Fruit fly (Drosophila melanogaster): ENCODE results near the gene CG7017.

CG7017 gene

dm6 chr3L:20187885-20188570, 23.9 kb downstream of the CG7017 start, which contains the start of gene Ssk (continued):
- TF ChIP-seq HmgD (GFP tag; optimal IDR thresholded peaks at IDR 0.05) (no peak), h (optimal IDR thresholded peaks at IDR 0.05) (no peak), Dfd (GFP tag; optimal IDR thresholded peaks at IDR 0.05) (no peak), Mrtf (GFP tag; IDR thresholded peaks at IDR 0.05) (no peak), psq (GFP tag; optimal IDR thresholded peaks at IDR 0.05) (no peak), fd96Cb (tag; optimal IDR thresholded peaks at IDR 0.05) (no peak), CG1024 (GFP tag; IDR thresholded peaks at IDR 0.05) (no peak), CG12219 (GFP tag; optimal IDR thresholded peaks at IDR 0.05) (no peak), HLHmδ (GFP tag; optimal IDR thresholded peaks at IDR 0.05) (no peak), peb (GFP tag; IDR thresholded peaks at IDR 0.05) (no peak), Bteb2 (GFP tag; optimal IDR thresholded peaks at IDR 0.05) (no peak), onecut (GFP tag; IDR thresholded peaks at IDR 0.05) (peak; percentile 7; the same call in 1 of the 2 replicates), fu2 (GFP tag; optimal IDR thresholded peaks at IDR 0.05) (no peak), Nf-YA (GFP tag; IDR thresholded peaks at IDR 0.05) (no peak), BtbVII (GFP tag; optimal IDR thresholded peaks at IDR 0.05) (peak; percentile 49), lilli (GFP tag; optimal IDR thresholded peaks at IDR 0.05) (no peak), Usf (GFP tag; optimal IDR thresholded peaks at IDR 0.05) (no peak), Med (GFP tag) (peak; percentile 30), HLH54F (GFP tag; optimal IDR thresholded peaks at IDR 0.05) (no peak), slou (GFP tag; optimal IDR thresholded peaks at IDR 0.05) (no peak), zfh2 (GFP tag; optimal IDR thresholded peaks at IDR 0.05) (no peak), CG9797 (GFP tag; optimal IDR thresholded peaks at IDR 0.05) (no peak), CG14014 (GFP tag; IDR thresholded peaks at IDR 0.05) (0 out of 2 replicates have a peak, but pooled peaks have one; percentile 39), CG11247 (GFP tag; IDR thresholded peaks at IDR 0.05) (no peak), CG7357 (GFP tag; IDR thresholded peaks at IDR 0.05) (no peak), CG15011 (GFP tag; optimal IDR thresholded peaks at IDR 0.05) (no peak), gsb (GFP tag; IDR thresholded peaks at IDR 0.05) (peak; percentile 30; the same call in 1 of the 2 replicates), CG32767 (GFP tag; IDR thresholded peaks at IDR 0.05) (no peak), Gsc (GFP tag; IDR thresholded peaks at IDR 0.05) (no peak), pzg (GFP tag; optimal IDR thresholded peaks at IDR 0.05) (no peak), CG3847 (GFP tag; IDR thresholded peaks at IDR 0.05) (no peak), Kr (GFP tag; optimal IDR thresholded peaks at IDR 0.05) (no peak), sr (GFP tag; IDR thresholded peaks at IDR 0.05) (no peak), Oli (tag; optimal IDR thresholded peaks at IDR 0.05) (no peak), sim (GFP tag; IDR thresholded peaks at IDR 0.05) (no peak), CG34422 (GFP tag; IDR thresholded peaks at IDR 0.05) (no peak), CG43689 (GFP tag; IDR thresholded peaks at IDR 0.05) (no peak), Nf-YC (tag; optimal IDR thresholded peaks at IDR 0.05) (peak; percentile 45), CG11696 (GFP tag; IDR thresholded peaks at IDR 0.05) (no peak), CG8089 (GFP tag; optimal IDR thresholded peaks at IDR 0.05) (no peak), HHEX (GFP tag; optimal IDR thresholded peaks at IDR 0.05) (no peak), nerfin-2 (GFP tag; IDR thresholded peaks at IDR 0.05; ENCODE audit: partially characterized antibody) (no peak), zen2 (GFP tag; IDR thresholded peaks at IDR 0.05; ENCODE audit: partially characterized antibody) (no peak), sna (GFP tag; IDR thresholded peaks at IDR 0.05; ENCODE audit: partially characterized antibody) (no peak)

Measured in whole organism, embryonic.